Worm (Caenorhabditis elegans) whole organism, early embryonic: ENCODE results near the gene Y54G2A.11.

Experiments used
- B0310.2 ChIP-seq: sonication (generic microtip); optimal IDR thresholded peaks from 2 replicates; lab custom pipeline; 2016; ENCODE audit warnings: mild to moderate bottlenecking, missing genetic modification characterization, missing compliant biosample characterization
- F13C5.2 ChIP-seq: sonication (generic microtip); optimal IDR thresholded peaks from 2 replicates; lab custom pipeline; 2017; ENCODE audit warnings: mild to moderate bottlenecking, missing genetic modification characterization, inconsistent platforms, missing compliant biosample characterization
- aly-1 ChIP-seq: sonication (generic microtip); optimal IDR thresholded peaks from 2 replicates; lab custom pipeline; 2016; ENCODE audit warnings: missing genetic modification characterization, missing compliant biosample characterization
- ceh-13 ChIP-seq: fragments of 200-800 bp; sonication (Bioruptor generic); optimal IDR thresholded peaks from 2 replicates; lab custom pipeline; 2018; ENCODE audit warnings: mild to moderate bottlenecking, missing genetic modification characterization, missing compliant biosample characterization
- ceh-36 ChIP-seq: sonication (generic microtip); optimal IDR thresholded peaks from 2 replicates; lab custom pipeline; 2016; ENCODE audit warnings: missing genetic modification characterization, inconsistent platforms, missing compliant biosample characterization
- ets-7 ChIP-seq: sonication (generic microtip); optimal IDR thresholded peaks from 2 replicates; lab custom pipeline; 2016; ENCODE audit warnings: missing genotype, missing genetic modification characterization, missing compliant biosample characterization
- hmbx-1 ChIP-seq: sonication (generic microtip); optimal IDR thresholded peaks from 2 replicates; lab custom pipeline; 2016; ENCODE audit warnings: mild to moderate bottlenecking, missing genetic modification characterization, missing compliant biosample characterization
- hmg-4 ChIP-seq: fragments of 200-800 bp; sonication (Bioruptor generic); optimal IDR thresholded peaks from 2 replicates; lab custom pipeline; 2018; ENCODE audit warnings: mild to moderate bottlenecking, missing genetic modification characterization, missing compliant biosample characterization
- hnd-1 ChIP-seq: sonication (generic microtip); optimal IDR thresholded peaks from 2 replicates; lab custom pipeline; 2016; ENCODE audit warnings: missing genetic modification characterization, missing compliant biosample characterization
- pes-1 ChIP-seq: fragments of 200-800 bp; sonication (Bioruptor generic); IDR thresholded peaks from 2 replicates; pipeline ENCODE4 v1.3.6; 2022; ENCODE audit warnings: missing genetic modification reagents, missing genetic modification characterization, missing compliant biosample characterization
- scrt-1 ChIP-seq: fragments of 200-800 bp; sonication (Bioruptor generic); IDR thresholded peaks from 2 replicates; pipeline ENCODE4 v1.3.6; 2022; ENCODE audit warnings: missing genetic modification characterization, missing compliant biosample characterization
- sea-1 ChIP-seq: fragments of 200-800 bp; sonication (Bioruptor generic); conservative IDR thresholded peaks from 2 replicates; pipeline ENCODE4 v1.3.6; 2022; ENCODE audit warnings: missing genetic modification characterization, missing compliant biosample characterization
- tbx-11 ChIP-seq: fragments of 200-800 bp; sonication (Bioruptor generic); IDR thresholded peaks from 2 replicates; pipeline ENCODE4 v1.3.6; 2022; ENCODE audit warnings: missing genetic modification characterization, missing compliant biosample characterization
- tbx-37 ChIP-seq: fragments of 200-800 bp; sonication (Bioruptor generic); conservative IDR thresholded peaks from 2 replicates; pipeline ENCODE4 v1.3.6; 2022; ENCODE audit warnings: missing genetic modification reagents, missing genetic modification characterization, missing compliant biosample characterization
- tra-4 ChIP-seq: sonication (generic microtip); optimal IDR thresholded peaks from 2 replicates; lab custom pipeline; 2017; ENCODE audit warnings: missing genetic modification characterization, missing compliant biosample characterization

Y54G2A.11 gene

DNA sequence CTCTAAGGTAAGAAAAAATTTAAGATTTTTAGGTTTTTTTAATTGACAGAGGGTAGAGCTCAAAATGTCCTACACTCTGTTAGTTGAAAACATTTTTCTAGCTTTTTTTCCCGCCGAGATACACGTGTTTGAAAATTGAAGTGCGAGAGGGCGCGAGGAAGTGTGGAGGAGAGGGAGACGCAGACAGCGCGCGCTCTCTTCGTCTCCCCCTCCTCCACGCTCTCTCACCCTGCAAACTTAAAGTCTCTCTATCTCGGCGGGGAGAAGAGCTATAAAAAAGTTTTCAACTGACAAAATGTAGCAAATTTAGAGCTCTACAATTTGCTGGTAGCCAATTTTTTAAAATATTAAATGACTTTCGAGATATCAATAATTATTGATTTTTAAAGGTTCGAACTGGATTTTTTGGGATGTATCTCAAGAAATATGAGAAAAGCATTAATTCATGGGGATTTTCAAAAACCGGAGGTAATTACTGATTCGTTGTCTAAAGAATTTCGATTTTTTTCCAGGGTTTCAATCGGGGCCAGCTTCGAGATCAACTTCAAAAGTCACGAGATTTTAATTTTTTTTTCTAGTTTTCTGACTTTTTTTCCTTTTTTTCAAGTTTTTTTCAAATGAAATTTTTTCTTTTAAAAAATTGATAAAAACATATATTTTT lies 6.4 kb downstream of the Y54G2A.11 start:
- TF ChIP-seq ceh-36 (tag; lab: Kevin White, UChicago) (no peak), ceh-13 (GFP tag; lab: Kevin White, UChicago) (no peak), B0310.2 (tag; lab: Kevin White, UChicago) (no peak), sea-1 (GFP tag; lab: Robert Waterston, UW) (no peak), scrt-1 (GFP tag; lab: Robert Waterston, UW) (no peak), ets-7 (tag; lab: Kevin White, UChicago) (no peak), hmbx-1 (tag; lab: Kevin White, UChicago) (no peak), hnd-1 (tag; lab: Kevin White, UChicago) (no peak), F13C5.2 (no peak), aly-1 (tag; lab: Kevin White, UChicago) (no peak)

DNA sequence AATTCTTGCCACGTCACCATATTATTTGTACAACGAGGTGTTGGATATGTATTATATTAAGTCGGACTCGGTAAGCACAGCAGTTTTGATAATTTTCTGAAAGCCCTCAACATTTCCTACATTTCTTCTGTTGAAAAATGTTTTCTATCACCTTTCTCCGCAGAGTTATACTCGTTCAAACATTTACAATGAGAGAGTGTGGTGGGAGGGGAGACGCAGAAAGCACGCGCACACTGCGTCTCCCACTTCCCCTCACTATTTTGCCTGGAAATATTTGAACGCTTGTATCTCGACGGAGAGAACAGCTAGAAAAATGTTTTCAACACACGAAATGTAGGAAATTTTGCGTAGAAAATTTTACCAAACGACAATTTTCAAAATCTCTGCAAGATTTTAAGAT lies 7.4 kb downstream of the Y54G2A.11 start:
- no peak for TF ChIP-seq hmbx-1 (tag; lab: Kevin White, UChicago)
- TF ChIP-seq sea-1 (GFP tag; lab: Robert Waterston, UW), result no peak
- TF ChIP-seq B0310.2 (tag; lab: Kevin White, UChicago), result no peak
- no peak for TF ChIP-seq hmg-4 (GFP tag; lab: Kevin White, UChicago)

DNA sequence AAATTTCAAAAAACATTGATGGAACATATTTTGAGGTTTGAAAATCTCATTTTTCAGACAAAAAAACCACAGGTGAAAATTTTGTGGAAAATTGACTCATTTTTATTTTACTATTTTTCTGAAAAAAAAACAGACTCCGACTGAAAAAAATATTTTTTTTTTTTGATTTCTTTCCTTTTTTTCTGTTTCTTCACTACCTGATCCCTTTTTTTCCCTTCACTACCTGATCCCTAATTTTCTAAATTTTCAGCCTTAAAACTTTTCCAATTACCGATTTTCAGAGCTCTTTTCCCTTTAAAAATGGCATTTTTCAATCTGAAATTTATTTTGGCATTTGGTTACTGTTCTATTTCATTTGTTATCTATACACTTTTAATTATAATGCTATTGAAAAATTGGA lies 9.2 kb downstream of the Y54G2A.11 start, which contains the start of gene Y54G2A.77:
Y54G2A.77 (plus strand) TSS at position 301 of the 400 bp plus-strand sequence.
- TF ChIP-seq hmbx-1 (tag; lab: Kevin White, UChicago) (no peak), sea-1 (GFP tag; lab: Robert Waterston, UW) (no peak), hnd-1 (tag; lab: Kevin White, UChicago) (no peak)

DNA sequence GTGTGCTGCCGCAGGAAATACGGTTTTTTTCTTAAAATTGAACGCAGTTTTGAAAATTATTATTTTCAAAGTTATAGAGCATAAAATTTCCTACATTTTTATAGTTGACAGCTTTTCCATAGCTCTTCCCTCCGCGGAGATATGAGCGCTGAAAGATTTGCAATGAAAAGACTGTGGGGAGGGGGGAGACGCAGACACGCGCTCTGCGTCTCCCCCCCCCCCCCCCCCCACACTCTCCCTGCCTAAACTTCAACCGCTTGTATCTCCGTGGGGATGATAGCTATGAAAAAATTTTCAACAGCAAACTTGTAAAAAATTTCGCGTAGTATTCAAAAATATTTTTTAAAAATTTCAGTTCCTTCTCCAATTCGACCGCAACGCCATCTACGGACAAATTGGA lies 10.1 kb downstream of the Y54G2A.11 start:
- TF ChIP-seq tra-4 (tag; lab: Kevin White, UChicago), result no peak
- no peak for TF ChIP-seq B0310.2 (tag; lab: Kevin White, UChicago)
- TF ChIP-seq sea-1 (GFP tag; lab: Robert Waterston, UW), result no peak
- no peak for TF ChIP-seq hmg-4 (GFP tag; lab: Kevin White, UChicago)
- TF ChIP-seq tbx-11 (GFP tag; lab: Robert Waterston, UW), result no peak
- no peak for TF ChIP-seq hnd-1 (tag; lab: Kevin White, UChicago)

DNA sequence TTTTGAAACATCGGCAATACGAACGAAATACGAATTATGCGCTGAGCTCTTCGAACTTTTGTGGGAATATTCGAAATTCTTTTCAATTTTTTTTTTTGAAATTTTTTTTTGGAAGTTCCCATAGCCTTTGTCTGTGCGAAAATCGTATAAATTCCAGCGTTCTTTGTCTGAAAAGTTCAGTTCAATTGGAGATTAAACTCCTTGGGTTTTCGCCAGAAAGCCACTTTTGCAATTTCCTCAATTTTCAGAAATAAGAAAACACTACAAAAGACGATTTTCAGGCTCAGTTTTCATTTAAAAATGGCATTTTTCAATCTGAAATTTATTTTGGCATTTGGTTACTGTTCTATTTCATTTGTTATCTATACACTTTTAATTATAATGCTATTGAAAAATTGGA lies 12.4 kb downstream of the Y54G2A.11 start, which contains the start of gene Y54G2A.38:
Y54G2A.38 (plus strand) TSS at position 301 of the 400 bp plus-strand sequence.
- TF ChIP-seq sea-1 (GFP tag; lab: Robert Waterston, UW), result no peak
- TF ChIP-seq tra-4 (tag; lab: Kevin White, UChicago), result no peak

DNA sequence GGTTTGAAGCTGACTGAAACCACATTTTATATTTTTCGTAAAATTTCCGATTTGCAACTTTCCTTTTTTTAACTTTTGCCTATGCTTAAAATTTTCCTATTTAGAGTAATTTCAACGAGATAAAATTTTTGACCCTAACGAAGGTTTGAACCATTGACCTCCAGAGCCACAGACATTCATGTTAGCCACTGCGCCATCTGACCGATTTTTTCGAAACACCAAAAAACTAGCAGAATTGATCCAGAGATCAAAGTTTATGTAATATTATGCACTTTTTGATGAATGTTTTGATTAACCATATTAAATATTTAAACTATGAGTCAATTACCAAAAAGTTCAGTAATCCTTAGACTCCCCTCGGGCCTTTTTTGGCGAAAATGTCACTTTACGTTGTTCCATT lies 13.5 kb downstream of the Y54G2A.11 start:
- TF ChIP-seq hnd-1 (tag; lab: Kevin White, UChicago) (no peak), B0310.2 (tag; lab: Kevin White, UChicago) (no peak), pes-1 (GFP tag; lab: Robert Waterston, UW) (no peak), ceh-13 (GFP tag; lab: Kevin White, UChicago) (no peak), hmg-4 (GFP tag; lab: Kevin White, UChicago) (no peak), tbx-11 (GFP tag; lab: Robert Waterston, UW) (no peak), ets-7 (tag; lab: Kevin White, UChicago) (no peak), hmbx-1 (tag; lab: Kevin White, UChicago) (no peak), tbx-37 (GFP tag; lab: Robert Waterston, UW) (no peak), scrt-1 (GFP tag; lab: Robert Waterston, UW) (no peak), aly-1 (tag; lab: Kevin White, UChicago) (no peak), F13C5.2 (no peak)

DNA sequence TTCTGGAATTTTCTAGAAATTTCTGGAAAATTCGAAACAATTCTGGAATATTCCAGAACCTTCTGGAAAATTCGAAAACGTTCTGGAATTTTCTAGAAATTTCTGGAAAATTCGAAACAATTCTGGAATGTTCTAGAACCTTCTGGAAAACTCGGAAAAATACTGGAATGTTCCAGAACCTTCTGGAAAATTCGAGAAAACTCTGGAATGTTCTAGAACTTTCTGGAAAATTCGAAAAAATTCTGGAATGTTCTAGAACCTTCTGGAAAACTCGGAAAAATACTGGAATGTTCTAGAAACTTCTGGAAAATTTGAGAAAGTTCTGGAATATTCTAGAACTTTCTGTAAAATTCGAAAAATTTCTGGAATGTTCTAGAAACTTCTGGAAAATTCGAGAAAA lies 15.5 kb downstream of the Y54G2A.11 start:
- 0 out of 2 replicates have a peak, but pooled peaks have one; percentile 47 for TF ChIP-seq pes-1 (GFP tag; lab: Robert Waterston, UW)

DNA sequence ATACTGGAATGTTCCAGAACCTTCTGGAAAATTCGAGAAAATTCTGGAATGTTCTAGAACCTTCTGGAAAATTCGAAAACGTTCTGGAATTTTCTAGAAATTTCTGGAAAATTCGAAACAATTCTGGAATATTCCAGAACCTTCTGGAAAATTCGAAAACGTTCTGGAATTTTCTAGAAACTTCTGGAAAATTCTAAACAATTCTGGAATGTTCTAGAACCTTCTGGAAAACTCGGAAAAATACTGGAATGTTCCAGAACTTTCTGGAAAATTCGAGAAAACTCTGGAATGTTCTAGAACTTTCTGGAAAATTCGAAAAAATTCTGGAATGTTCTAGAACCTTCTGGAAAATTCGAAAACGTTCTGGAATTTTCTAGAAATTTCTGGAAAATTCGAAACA lies 16.1 kb downstream of the Y54G2A.11 start:
- peak; percentile 61; the same call in 1 of the 2 replicates for TF ChIP-seq pes-1 (GFP tag; lab: Robert Waterston, UW)

DNA sequence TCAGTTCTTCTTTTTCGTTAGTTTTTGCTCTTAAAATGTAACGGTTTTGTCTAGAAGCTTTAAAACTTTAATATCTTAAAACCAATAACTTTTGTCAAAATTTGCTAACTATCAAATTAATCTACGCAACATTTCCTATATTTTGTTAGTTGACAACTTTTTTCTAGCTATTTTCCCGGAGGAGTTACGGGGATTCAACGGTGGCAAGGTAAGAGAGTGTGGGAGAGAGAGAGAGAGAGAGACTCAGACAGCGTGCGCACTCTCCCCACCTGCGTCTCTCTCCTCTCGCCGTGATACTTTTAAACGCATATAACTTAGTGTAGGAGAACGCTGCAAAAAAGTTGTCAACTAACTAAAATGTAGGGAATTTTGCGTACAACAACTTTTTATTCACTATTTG lies 18.1 kb downstream of the Y54G2A.11 start:
- no peak for TF ChIP-seq hnd-1 (tag; lab: Kevin White, UChicago)
- TF ChIP-seq B0310.2 (tag; lab: Kevin White, UChicago), result no peak
- TF ChIP-seq F13C5.2, result no peak
- no peak for TF ChIP-seq sea-1 (GFP tag; lab: Robert Waterston, UW)
- TF ChIP-seq scrt-1 (GFP tag; lab: Robert Waterston, UW), result no peak
- TF ChIP-seq pes-1 (GFP tag; lab: Robert Waterston, UW), result no peak
- no peak for TF ChIP-seq hmbx-1 (tag; lab: Kevin White, UChicago)
- no peak for TF ChIP-seq hmg-4 (GFP tag; lab: Kevin White, UChicago)
- no peak for TF ChIP-seq tbx-37 (GFP tag; lab: Robert Waterston, UW)
